Worm (Caenorhabditis elegans) whole organism, L3 larva: Measurements from ENCODE around the gene R12B2.6.
A peak's percentile ranks its signal among the peaks of the same experiment; 100 is the strongest.

Experiments
- R02D3.7 ChIP-seq: fragments of 150-350 bp; optimal IDR thresholded peaks from 2 replicates; lab custom pipeline; 2014; ENCODE audit warnings: missing biosample characterization, missing genetic modification characterization
- aly-2 ChIP-seq: fragments of 150-350 bp; optimal IDR thresholded peaks from 2 replicates; lab custom pipeline; 2014; ENCODE audit warnings: missing biosample characterization, missing genetic modification characterization
- ama-1 ChIP-seq: fragments of 150-350 bp; optimal IDR thresholded peaks from 2 replicates; lab custom pipeline; 2018
- ceh-16 ChIP-seq: sonication (generic microtip); optimal IDR thresholded peaks from 2 replicates; lab custom pipeline; 2017; ENCODE audit warnings: missing biosample characterization, missing genetic modification characterization
- ceh-28 ChIP-seq: fragments of 150-350 bp; optimal IDR thresholded peaks from 2 replicates; lab custom pipeline; 2014; ENCODE audit warnings: missing biosample characterization, missing genetic modification reagents, missing genetic modification characterization
- ceh-82 ChIP-seq: fragments of 150-350 bp; optimal IDR thresholded peaks from 2 replicates; lab custom pipeline; 2014; ENCODE audit warnings: missing biosample characterization, missing genetic modification characterization
- daf-12 ChIP-seq: fragments of 150-350 bp; optimal IDR thresholded peaks from 2 replicates; lab custom pipeline; 2014; ENCODE audit warnings: missing biosample characterization, missing genetic modification reagents, missing genetic modification characterization
- egl-27 ChIP-seq: sonication (generic microtip); optimal IDR thresholded peaks from 4 replicates; lab custom pipeline; 2017; ENCODE audit warnings: missing biosample characterization, missing genetic modification reagents, missing genetic modification characterization
- egl-5 ChIP-seq: fragments of 150-350 bp; optimal IDR thresholded peaks from 2 replicates; lab custom pipeline; 2017; ENCODE audit warnings: missing biosample characterization, missing genetic modification reagents, missing genetic modification characterization, inconsistent platforms
- elt-1 ChIP-seq: fragments of 150-350 bp; optimal IDR thresholded peaks from 2 replicates; lab custom pipeline; 2014; ENCODE audit warnings: missing biosample characterization, missing genetic modification characterization
- elt-3 ChIP-seq, 3 experiments: fragments of 150-350 bp in 1 of 3; sonication (generic microtip) in 2 of 3; optimal IDR thresholded peaks; 2 replicates in 2 of 3; 4 replicates in 1 of 3; lab custom pipeline; 2014 to 2017; ENCODE audit warnings: missing biosample characterization in 3 of 3, missing genetic modification characterization in 3 of 3
- eor-1 ChIP-seq, 2 experiments: fragments of 150-350 bp; optimal IDR thresholded peaks; 2 replicates each; lab custom pipeline; 2014 to 2018; ENCODE audit warnings: missing biosample characterization in 2 of 2, missing genetic modification characterization in 2 of 2
- fkh-10 ChIP-seq: sonication (generic microtip); optimal IDR thresholded peaks from 2 replicates; lab custom pipeline; 2017; ENCODE audit warnings: missing biosample characterization, missing genetic modification reagents, missing genetic modification characterization
- fkh-2 ChIP-seq: fragments of 150-350 bp; optimal IDR thresholded peaks from 2 replicates; lab custom pipeline; 2014; ENCODE audit warnings: missing biosample characterization, missing genetic modification reagents, missing genetic modification characterization
- fos-1 ChIP-seq: fragments of 150-350 bp; optimal IDR thresholded peaks from 2 replicates; lab custom pipeline; 2014; ENCODE audit warnings: missing biosample characterization, missing genetic modification characterization
- hmg-11 ChIP-seq: sonication (generic microtip); optimal IDR thresholded peaks from 2 replicates; lab custom pipeline; 2016; ENCODE audit warnings: missing genetic modification characterization, missing compliant biosample characterization
- jun-1 ChIP-seq: fragments of 150-350 bp; optimal IDR thresholded peaks from 2 replicates; lab custom pipeline; 2014; ENCODE audit warnings: missing biosample characterization, missing genetic modification reagents, missing genetic modification characterization
- lin-15B ChIP-seq: fragments of 150-350 bp; optimal IDR thresholded peaks from 2 replicates; lab custom pipeline; 2014; ENCODE audit warnings: missing biosample characterization, missing genetic modification characterization
- lin-39 ChIP-seq: fragments of 150-350 bp; optimal IDR thresholded peaks from 2 replicates; lab custom pipeline; 2018; ENCODE audit warnings: missing biosample characterization, missing genetic modification reagents, missing genetic modification characterization
- lsy-12 ChIP-seq: sonication (generic microtip); optimal IDR thresholded peaks from 2 replicates; lab custom pipeline; 2016; ENCODE audit warnings: mild to moderate bottlenecking, missing genetic modification characterization, missing compliant biosample characterization
- nfya-1 ChIP-seq: sonication (generic microtip); optimal IDR thresholded peaks from 2 replicates; lab custom pipeline; 2017; ENCODE audit warnings: missing genetic modification characterization, mild to moderate bottlenecking, missing compliant biosample characterization, antibody characterized with exemption, moderate library complexity; ENCODE audit not compliant: insufficient read depth
- nhr-11 ChIP-seq: fragments of 150-350 bp; optimal IDR thresholded peaks from 2 replicates; lab custom pipeline; 2014; ENCODE audit warnings: missing biosample characterization, missing genetic modification characterization
- nhr-12 ChIP-seq: fragments of 150-350 bp; optimal IDR thresholded peaks from 2 replicates; lab custom pipeline; 2014; ENCODE audit warnings: missing biosample characterization, missing genetic modification characterization
- nhr-23 ChIP-seq: fragments of 150-350 bp; optimal IDR thresholded peaks from 2 replicates; lab custom pipeline; 2014; ENCODE audit warnings: missing biosample characterization, missing genetic modification reagents, missing genetic modification characterization
- nhr-237 ChIP-seq: fragments of 150-350 bp; optimal IDR thresholded peaks from 2 replicates; lab custom pipeline; 2014; ENCODE audit warnings: missing biosample characterization, missing genetic modification characterization
- nhr-25 ChIP-seq: sonication (generic microtip); optimal IDR thresholded peaks from 2 replicates; lab custom pipeline; 2017; ENCODE audit warnings: missing biosample characterization, missing genetic modification characterization
- nhr-28 ChIP-seq: fragments of 150-350 bp; optimal IDR thresholded peaks from 2 replicates; lab custom pipeline; 2014; ENCODE audit warnings: missing biosample characterization, missing genetic modification characterization
- nhr-43 ChIP-seq: sonication (generic microtip); optimal IDR thresholded peaks from 2 replicates; lab custom pipeline; 2016; ENCODE audit warnings: mild to moderate bottlenecking, missing genetic modification characterization, missing compliant biosample characterization; ENCODE audit not compliant: poor library complexity, severe bottlenecking
- nhr-67 ChIP-seq: fragments of 150-350 bp; optimal IDR thresholded peaks from 2 replicates; lab custom pipeline; 2014; ENCODE audit warnings: missing biosample characterization, missing genetic modification characterization
- nhr-77 ChIP-seq: fragments of 150-350 bp; optimal IDR thresholded peaks from 2 replicates; lab custom pipeline; 2014; ENCODE audit warnings: missing biosample characterization, missing genetic modification characterization
- pha-4 ChIP-seq: fragments of 150-350 bp; optimal IDR thresholded peaks from 2 replicates; lab custom pipeline; 2014; ENCODE audit warnings: missing biosample characterization, missing genetic modification reagents, missing genetic modification characterization
- sea-2 ChIP-seq: fragments of 150-350 bp; sonication (generic microtip); optimal IDR thresholded peaks from 4 replicates; lab custom pipeline; 2014; ENCODE audit warnings: missing biosample characterization, missing genetic modification reagents, missing genetic modification characterization
- snpc-4 ChIP-seq: fragments of 150-350 bp; optimal IDR thresholded peaks from 2 replicates; lab custom pipeline; 2014; ENCODE audit warnings: missing biosample characterization, missing genetic modification characterization
- zag-1 ChIP-seq: fragments of 150-350 bp; optimal IDR thresholded peaks from 2 replicates; lab custom pipeline; 2014; ENCODE audit warnings: missing biosample characterization, missing genetic modification characterization
- ztf-11 ChIP-seq: fragments of 150-350 bp; optimal IDR thresholded peaks from 2 replicates; lab custom pipeline; 2014; ENCODE audit warnings: missing biosample characterization, missing genetic modification characterization
- ztf-4 ChIP-seq: fragments of 150-350 bp; optimal IDR thresholded peaks from 2 replicates; lab custom pipeline; 2014; ENCODE audit warnings: missing biosample characterization, missing genetic modification characterization

R12B2.6 gene

ce11 chrIII:5832442-5832841 is 1.5 kb downstream of the R12B2.6 start:
- TF ChIP-seq nhr-23 (tag; lab: Kevin White, UChicago) (no peak), aly-2 (no peak), nhr-25 (tag; lab: Kevin White, UChicago) (no peak)

- TF ChIP-seq nhr-237 (no peak), aly-2 (no peak), lsy-12 (tag; lab: Kevin White, UChicago) (no peak), egl-5 (tag; lab: Kevin White, UChicago) (no peak), eor-1 (tag; optimal IDR thresholded peaks at IDR 0.05; lab: Kevin White, UChicago) (no peak), R02D3.7 (no peak), ztf-4 (no peak), nhr-11 (no peak), zag-1 (tag; lab: Kevin White, UChicago) (no peak), nhr-28 (tag; lab: Kevin White, UChicago) (no peak), elt-1 (tag; lab: Kevin White, UChicago) (no peak)
Observed at ce11 chrIII:5828065-5828464, 5.9 kb downstream of the R12B2.6 start.

ce11 chrIII:5826895-5827437 is 7.0 kb downstream of the R12B2.6 start:
- TF ChIP-seq nfya-1 (peak; percentile 3), egl-27 (tag; lab: Kevin White, UChicago) (no peak)

ce11 chrIII:5824450-5824972 is 9.4 kb downstream of the R12B2.6 start:
- TF ChIP-seq nhr-28 (tag; lab: Kevin White, UChicago) (no peak), nhr-12 (no peak), jun-1 (tag; lab: Kevin White, UChicago) (no peak), egl-5 (tag; lab: Kevin White, UChicago) (no peak), egl-27 (tag; lab: Kevin White, UChicago) (no peak), snpc-4 (tag; lab: Kevin White, UChicago) (no peak), eor-1 (tag; optimal IDR thresholded peaks at IDR 0.05; lab: Kevin White, UChicago) (no peak), fos-1 (tag; lab: Kevin White, UChicago) (no peak), nfya-1 (no peak), ztf-11 (tag; lab: Kevin White, UChicago) (no peak), ceh-16 (tag; lab: Kevin White, UChicago) (no peak), ceh-28 (tag; lab: Kevin White, UChicago) (no peak), nhr-77 (no peak), nhr-67 (tag; lab: Kevin White, UChicago) (no peak), sea-2 (GFP tag; lab: Kevin White, UChicago) (no peak), aly-2 (no peak), nhr-43 (tag; lab: Kevin White, UChicago) (no peak), daf-12 (tag; lab: Kevin White, UChicago) (no peak), lin-39 (tag; lab: Kevin White, UChicago) (no peak)

- TF ChIP-seq nfya-1 (no peak), nhr-11 (no peak), eor-1 (tag; optimal IDR thresholded peaks at IDR 0.05; lab: Kevin White, UChicago) (no peak), fkh-2 (tag; lab: Kevin White, UChicago) (no peak), snpc-4 (tag; lab: Kevin White, UChicago) (no peak), fkh-10 (no peak)
Observed at ce11 chrIII:5823617-5824016, 10.3 kb downstream of the R12B2.6 start, which contains the start of gene R12B2.8. TSS of gene R12B2.8 (plus strand) at chrIII:5823917.

ce11 chrIII:5822816-5823215 is 11.1 kb downstream of the R12B2.6 start:
- no peak for TF ChIP-seq ama-1 (lab: Kevin White, UChicago)
- no peak for TF ChIP-seq egl-5 (tag; lab: Kevin White, UChicago)
- TF ChIP-seq elt-3 (tag; optimal IDR thresholded peaks at IDR 0.05; lab: Kevin White, UChicago): no peak
- TF ChIP-seq sea-2 (GFP tag; lab: Kevin White, UChicago): no peak
- TF ChIP-seq nhr-11: no peak
- no peak for TF ChIP-seq jun-1 (tag; lab: Kevin White, UChicago)
- TF ChIP-seq lin-15B (tag; lab: Kevin White, UChicago): no peak
- TF ChIP-seq pha-4: no peak
- no peak for TF ChIP-seq fkh-2 (tag; lab: Kevin White, UChicago)
- no peak for TF ChIP-seq ceh-16 (tag; lab: Kevin White, UChicago)
- no peak for TF ChIP-seq ceh-82
- TF ChIP-seq hmg-11 (tag; lab: Kevin White, UChicago): no peak
